Fruit fly (Drosophila melanogaster) whole organism, wandering third instar larva: ENCODE data around the gene CG31230.

Experiments used
- CrebA ChIP-seq: fragments of 200-800 bp; sonication (Bioruptor generic); optimal IDR thresholded peaks from 2 replicates; lab custom pipeline; 2016; ENCODE audit warnings: missing biosample characterization, mild to moderate bottlenecking, missing genetic modification characterization, borderline replicate concordance
- Myc ChIP-seq: fragments of >200 bp; optimal IDR thresholded peaks from 2 replicates; lab custom pipeline; 2017
- N ChIP-seq: fragments of >200 bp; optimal IDR thresholded peaks from 2 replicates; lab custom pipeline; 2018; ENCODE audit warnings: missing biosample characterization, missing external identifiers, missing genetic modification characterization
- OdsH ChIP-seq: fragments of 200-800 bp; sonication (Bioruptor generic); optimal IDR thresholded peaks from 2 replicates; lab custom pipeline; 2016; ENCODE audit warnings: missing biosample characterization, mild to moderate bottlenecking, missing genetic modification characterization
- ey ChIP-seq: fragments of 200-800 bp; sonication (Bioruptor generic); optimal IDR thresholded peaks from 2 replicates; lab custom pipeline; 2016; ENCODE audit warnings: missing biosample characterization, missing genetic modification characterization
- foxo ChIP-seq, 2 experiments: fragments of 200-800 bp; sonication (Bioruptor generic); optimal IDR thresholded peaks; 2 replicates in 1 of 2; 3 replicates in 1 of 2; lab custom pipeline; 2016 to 2017; ENCODE audit warnings: missing biosample characterization in 2 of 2, missing genetic modification characterization in 2 of 2
- lola ChIP-seq: fragments of >200 bp; optimal IDR thresholded peaks from 2 replicates; lab custom pipeline; 2017; ENCODE audit warnings: missing biosample characterization, missing genetic modification characterization
- pan ChIP-seq: fragments of >200 bp; optimal IDR thresholded peaks from 2 replicates; lab custom pipeline; 2017
- psq ChIP-seq: fragments of 200-800 bp; sonication (Bioruptor generic); optimal IDR thresholded peaks from 3 replicates; lab custom pipeline; 2017; ENCODE audit warnings: missing biosample characterization, mild to moderate bottlenecking, missing genetic modification characterization, moderate library complexity
- usp ChIP-seq: fragments of >200 bp; optimal IDR thresholded peaks from 2 replicates; lab custom pipeline; 2017; ENCODE audit warnings: missing biosample characterization, missing genetic modification characterization

dm6 chr3R:18633099-18633498, 38.4 kb upstream of the CG31230 start:
- TF ChIP-seq N = no peak
- TF ChIP-seq ey (GFP tag; lab: Kevin White, UChicago) = no peak
- no peak for TF ChIP-seq foxo (GFP tag; optimal IDR thresholded peaks at IDR 0.05; lab: Kevin White, UChicago)
- no peak for TF ChIP-seq pan (lab: Kevin White, UChicago)
- TF ChIP-seq OdsH (GFP tag; lab: Kevin White, UChicago) = no peak
- no peak for TF ChIP-seq psq
- no peak for TF ChIP-seq usp (GFP tag; lab: Kevin White, UChicago)
- TF ChIP-seq CrebA (GFP tag; lab: Kevin White, UChicago) = no peak
- TF ChIP-seq lola (GFP tag; lab: Kevin White, UChicago) = no peak
- TF ChIP-seq Myc (lab: Kevin White, UChicago) = no peak
